Worm (Caenorhabditis elegans): ENCODE data around the gene cyn-2.

cyn-2 gene

ce11 chrIII:13701691-13702090, 9.2 kb downstream of the cyn-2 start, which contains the start of gene lit-1:
lit-1 (plus strand) TSS chrIII:13701991.
- TF ChIP-seq F13H6.1 (tag; optimal IDR thresholded peaks at IDR 0.05) = peak; percentile 4
- no peak for TF ChIP-seq nhr-23 (tag; optimal IDR thresholded peaks at IDR 0.05)

- no peak for TF ChIP-seq sma-9 (GFP tag; optimal IDR thresholded peaks at IDR 0.05)
- no peak for TF ChIP-seq sma-9 (tag; optimal IDR thresholded peaks at IDR 0.05)
- TF ChIP-seq ztf-4 (tag; optimal IDR thresholded peaks at IDR 0.05) = no peak
- TF ChIP-seq unc-55 (GFP tag; optimal IDR thresholded peaks at IDR 0.05) = no peak
- no peak for TF ChIP-seq nhr-21 (tag; optimal IDR thresholded peaks at IDR 0.05)
- no peak for TF ChIP-seq lsy-2 (tag; optimal IDR thresholded peaks at IDR 0.05)
- no peak for TF ChIP-seq nhr-23 (tag; optimal IDR thresholded peaks at IDR 0.05)
- no peak for TF ChIP-seq elt-3 (tag; optimal IDR thresholded peaks at IDR 0.05)
- TF ChIP-seq elt-1 (tag; optimal IDR thresholded peaks at IDR 0.05) = no peak
- no peak for TF ChIP-seq ama-1 (optimal IDR thresholded peaks at IDR 0.05)
- TF ChIP-seq lin-13 (GFP tag; optimal IDR thresholded peaks at IDR 0.05) = no peak
- no peak for TF ChIP-seq nhr-12 (tag; optimal IDR thresholded peaks at IDR 0.05)
- TF ChIP-seq nhr-129 (tag; optimal IDR thresholded peaks at IDR 0.05) = no peak
Measured at ce11 chrIII:13708415-13708814, 15.9 kb downstream of the cyn-2 start.

ce11 chrIII:13709122-13709521, 16.7 kb downstream of the cyn-2 start:
- TF ChIP-seq unc-62 (GFP tag; optimal IDR thresholded peaks at IDR 0.05) (no peak), nhr-25 (tag; optimal IDR thresholded peaks at IDR 0.05) (peak; percentile 4), nhr-11 (tag; optimal IDR thresholded peaks at IDR 0.05) (no peak), nhr-129 (tag; optimal IDR thresholded peaks at IDR 0.05) (peak; percentile 30), blmp-1 (tag; optimal IDR thresholded peaks at IDR 0.05; ENCODE audit: insufficient read depth) (peak; percentile 85), sma-3 (GFP tag; optimal IDR thresholded peaks at IDR 0.05) (peak; percentile 4)

ce11 chrIII:13710666-13711065, 18.2 kb downstream of the cyn-2 start:
- TF ChIP-seq sma-9 (GFP tag; optimal IDR thresholded peaks at IDR 0.05) (peak; percentile 25), sma-9 (tag; optimal IDR thresholded peaks at IDR 0.05) (no peak), nhr-25 (tag; optimal IDR thresholded peaks at IDR 0.05) (peak; percentile 29), Y55F3AM.14 (GFP tag; optimal IDR thresholded peaks at IDR 0.05) (no peak), F13H6.1 (tag; optimal IDR thresholded peaks at IDR 0.05) (peak; percentile 11)

ce11 chrIII:13712854-13713293, 20.4 kb downstream of the cyn-2 start:
- TF ChIP-seq blmp-1 (tag; optimal IDR thresholded peaks at IDR 0.05; ENCODE audit: insufficient read depth) = peak; percentile 9
- no peak for TF ChIP-seq ama-1 (optimal IDR thresholded peaks at IDR 0.05)
- no peak for TF ChIP-seq nhr-23 (tag; optimal IDR thresholded peaks at IDR 0.05)
- no peak for TF ChIP-seq elt-3 (tag; optimal IDR thresholded peaks at IDR 0.05)
- TF ChIP-seq zag-1 (tag; optimal IDR thresholded peaks at IDR 0.05) = peak; percentile 36
- no peak for TF ChIP-seq nhr-237 (tag; optimal IDR thresholded peaks at IDR 0.05)
- peak; percentile 54 for TF ChIP-seq unc-55 (GFP tag; optimal IDR thresholded peaks at IDR 0.05)
- peak; percentile 27 for TF ChIP-seq lin-11 (tag; optimal IDR thresholded peaks at IDR 0.05)
- TF ChIP-seq F13H6.1 (tag; optimal IDR thresholded peaks at IDR 0.05) = peak; percentile 99
- peak; percentile 62 for TF ChIP-seq lin-13 (GFP tag; optimal IDR thresholded peaks at IDR 0.05)
- peak; percentile 7 for TF ChIP-seq fos-1 (tag; optimal IDR thresholded peaks at IDR 0.05)
- TF ChIP-seq peb-1 (tag; optimal IDR thresholded peaks at IDR 0.05) = no peak
- peak in 1 of 2 experiments; percentile 40 for TF ChIP-seq mdl-1 (tag; optimal IDR thresholded peaks at IDR 0.05)
- TF ChIP-seq R02D3.7 (tag; optimal IDR thresholded peaks at IDR 0.05) = no peak
- no peak for TF ChIP-seq ZK546.5 (tag; optimal IDR thresholded peaks at IDR 0.05)
- peak in 1 of 2 experiments; percentile 67 for TF ChIP-seq lsy-2 (tag; optimal IDR thresholded peaks at IDR 0.05)
- TF ChIP-seq mab-5 (tag; optimal IDR thresholded peaks at IDR 0.05) = peak; percentile 35
- TF ChIP-seq nhr-77 (tag; optimal IDR thresholded peaks at IDR 0.05) = no peak
- TF ChIP-seq unc-62 (GFP tag; optimal IDR thresholded peaks at IDR 0.05) = no peak
- TF ChIP-seq alr-1 (tag; optimal IDR thresholded peaks at IDR 0.05) = no peak
- no peak for TF ChIP-seq skn-1 (tag; optimal IDR thresholded peaks at IDR 0.05)
- TF ChIP-seq sem-4 (tag; optimal IDR thresholded peaks at IDR 0.05) = peak; percentile 41
- no peak for TF ChIP-seq ztf-11 (tag; optimal IDR thresholded peaks at IDR 0.05)
- TF ChIP-seq snpc-4 (tag; optimal IDR thresholded peaks at IDR 0.05) = no peak
- peak; percentile 87 for TF ChIP-seq sma-9 (GFP tag; optimal IDR thresholded peaks at IDR 0.05)
- TF ChIP-seq sma-9 (tag; optimal IDR thresholded peaks at IDR 0.05) = no peak
- TF ChIP-seq C34F6.9 (tag; optimal IDR thresholded peaks at IDR 0.05) = peak; percentile 16
